Worm (Caenorhabditis elegans) whole organism, L2 larva: Measurements from ENCODE around the gene anmt-2.

ENCODE experiments used
- ZK546.5 ChIP-seq: sonication (generic microtip); optimal IDR thresholded peaks from 2 replicates; lab custom pipeline; 2017; ENCODE audit warnings: missing biosample characterization, missing genetic modification characterization
- egl-27 ChIP-seq: sonication (generic microtip); optimal IDR thresholded peaks from 3 replicates; lab custom pipeline; 2017; ENCODE audit warnings: missing biosample characterization, missing genetic modification reagents, missing genetic modification characterization
- elt-1 ChIP-seq: fragments of 150-350 bp; optimal IDR thresholded peaks from 2 replicates; lab custom pipeline; 2014; ENCODE audit warnings: missing biosample characterization, missing genetic modification characterization
- lin-39 ChIP-seq: fragments of 150-350 bp; optimal IDR thresholded peaks from 2 replicates; lab custom pipeline; 2014; ENCODE audit warnings: missing biosample characterization, missing genetic modification reagents, missing genetic modification characterization
- nhr-21 ChIP-seq: fragments of 150-350 bp; optimal IDR thresholded peaks from 2 replicates; lab custom pipeline; 2014; ENCODE audit warnings: missing biosample characterization, missing genetic modification characterization
- nhr-23 ChIP-seq: fragments of 150-350 bp; optimal IDR thresholded peaks from 2 replicates; lab custom pipeline; 2014; ENCODE audit warnings: missing biosample characterization, missing genetic modification reagents, missing genetic modification characterization
- sem-4 ChIP-seq: fragments of 150-350 bp; optimal IDR thresholded peaks from 2 replicates; lab custom pipeline; 2014; ENCODE audit warnings: missing biosample characterization, missing genetic modification reagents, missing genetic modification characterization
- sma-9 ChIP-seq, 2 experiments: fragments of 150-350 bp in 1 of 2; sonication (generic microtip) in 1 of 2; optimal IDR thresholded peaks; 2 replicates each; lab custom pipeline; 2014 to 2016; ENCODE audit warnings: missing genetic modification characterization in 2 of 2, mild to moderate bottlenecking in 1 of 2, missing biosample characterization in 1 of 2, missing compliant biosample characterization in 1 of 2, missing genetic modification reagents in 1 of 2, moderate library complexity in 1 of 2
- unc-39 ChIP-seq: fragments of 150-350 bp; optimal IDR thresholded peaks from 2 replicates; lab custom pipeline; 2014; ENCODE audit warnings: missing biosample characterization, missing genetic modification characterization
- zag-1 ChIP-seq: fragments of 150-350 bp; optimal IDR thresholded peaks from 2 replicates; lab custom pipeline; 2014; ENCODE audit warnings: missing biosample characterization, missing genetic modification characterization
- ztf-11 ChIP-seq: sonication (generic microtip); optimal IDR thresholded peaks from 2 replicates; lab custom pipeline; 2017; ENCODE audit warnings: missing biosample characterization, missing genetic modification characterization
- ztf-4 ChIP-seq: fragments of 150-350 bp; optimal IDR thresholded peaks from 2 replicates; lab custom pipeline; 2014; ENCODE audit warnings: missing biosample characterization, missing genetic modification characterization

The anmt-2 gene

DNA sequence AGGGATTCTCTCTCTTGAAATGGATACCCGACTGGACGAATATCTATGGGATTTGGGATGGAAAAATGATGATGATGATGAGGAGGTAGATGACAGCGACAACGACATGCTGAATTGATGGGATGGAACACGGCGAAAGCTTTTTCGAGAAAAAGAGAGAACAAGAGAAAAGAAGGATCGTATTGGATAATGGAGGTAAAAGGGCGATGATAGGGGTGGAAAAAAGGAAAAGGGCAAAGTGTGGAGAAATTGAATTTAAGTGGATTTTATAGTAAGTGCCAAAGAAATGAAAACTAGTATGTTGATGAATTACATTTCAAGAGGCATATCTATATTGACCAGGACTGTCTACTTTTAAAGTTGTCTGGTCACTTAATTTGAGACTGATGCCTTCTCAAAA is 51.7 kb downstream of the anmt-2 start:
- TF ChIP-seq zag-1 (tag; lab: Kevin White, UChicago), result no peak
- TF ChIP-seq egl-27 (tag; lab: Kevin White, UChicago), result no peak
- no peak for TF ChIP-seq ZK546.5 (tag; lab: Kevin White, UChicago)
- no peak for TF ChIP-seq unc-39 (tag; lab: Kevin White, UChicago)
- no peak for TF ChIP-seq nhr-23
- no peak for TF ChIP-seq sem-4
- TF ChIP-seq ztf-4 (tag; lab: Kevin White, UChicago), result no peak
- no peak for TF ChIP-seq elt-1 (tag; lab: Kevin White, UChicago)
- no peak for TF ChIP-seq ztf-11
- no peak for TF ChIP-seq lin-39 (tag; lab: Kevin White, UChicago)
- no peak for TF ChIP-seq sma-9 (GFP tag; optimal IDR thresholded peaks at IDR 0.05; lab: Kevin White, UChicago)
- no peak for TF ChIP-seq sma-9 (tag; optimal IDR thresholded peaks at IDR 0.05; lab: Kevin White, UChicago)
- no peak for TF ChIP-seq nhr-21 (tag; lab: Kevin White, UChicago)
